Fruit fly (Drosophila melanogaster) whole organism, embryonic: ENCODE data around the gene yellow-g2.

ENCODE experiments used
- Abd-B ChIP-seq: fragments of 200-800 bp; sonication (Bioruptor generic); optimal IDR thresholded peaks from 2 replicates; lab custom pipeline; 2018; ENCODE audit warnings: missing biosample characterization, mild to moderate bottlenecking, missing genetic modification characterization, moderate library complexity
- Adf1 ChIP-seq: fragments of 200-800 bp; sonication (Bioruptor generic); IDR thresholded peaks from 2 replicates; pipeline ENCODE4 v1.3.6; 2022; ENCODE audit warnings: missing biosample characterization, missing genetic modification characterization
- CG10267 ChIP-seq: fragments of 200-800 bp; sonication (Bioruptor generic); optimal IDR thresholded peaks from 2 replicates; lab custom pipeline; 2018; ENCODE audit warnings: missing biosample characterization, mild to moderate bottlenecking, missing genetic modification characterization, moderate library complexity
- CG10321 ChIP-seq: fragments of 200-800 bp; sonication (Bioruptor generic); IDR thresholded peaks from 2 replicates; pipeline ENCODE4 v1.3.6; 2022; ENCODE audit warnings: missing biosample characterization, missing genetic modification characterization
- CG10543 ChIP-seq: fragments of 200-800 bp; sonication (Bioruptor generic); optimal IDR thresholded peaks from 3 replicates; lab custom pipeline; 2017; ENCODE audit warnings: missing biosample characterization, mild to moderate bottlenecking, missing genetic modification characterization, moderate library complexity
- CG13296 ChIP-seq: fragments of 200-800 bp; sonication (Bioruptor generic); optimal IDR thresholded peaks from 3 replicates; lab custom pipeline; 2018; ENCODE audit warnings: missing biosample characterization, mild to moderate bottlenecking, missing genetic modification characterization
- CG14441 ChIP-seq: fragments of 200-800 bp; sonication (Bioruptor generic); IDR thresholded peaks from 2 replicates; pipeline ENCODE4 v1.3.6; 2022; ENCODE audit warnings: missing biosample characterization, missing genetic modification characterization
- CG1603 ChIP-seq: fragments of 200-800 bp; sonication (Bioruptor generic); optimal IDR thresholded peaks from 2 replicates; lab custom pipeline; 2019; ENCODE audit warnings: missing biosample characterization, mild to moderate bottlenecking, missing genetic modification characterization, moderate library complexity
- CG17359 ChIP-seq: fragments of 200-800 bp; sonication (Bioruptor generic); optimal IDR thresholded peaks from 3 replicates; lab custom pipeline; 2018; ENCODE audit warnings: missing biosample characterization, mild to moderate bottlenecking, missing genetic modification characterization, moderate library complexity
- CG31365 ChIP-seq: fragments of 200-800 bp; sonication (Bioruptor generic); optimal IDR thresholded peaks from 2 replicates; lab custom pipeline; 2018; ENCODE audit warnings: missing biosample characterization, mild to moderate bottlenecking, missing genetic modification characterization
- CG32772 ChIP-seq: fragments of 200-800 bp; sonication (Bioruptor generic); IDR thresholded peaks from 2 replicates; pipeline ENCODE4 v1.3.6; 2022; ENCODE audit warnings: missing biosample characterization, missing genetic modification characterization
- CG34422 ChIP-seq: fragments of 200-800 bp; sonication (Bioruptor generic); IDR thresholded peaks from 3 replicates; pipeline ENCODE4 v1.3.6; 2022; ENCODE audit warnings: missing biosample characterization, missing genetic modification characterization
- CG4282 ChIP-seq: fragments of 200-800 bp; sonication (Bioruptor generic); optimal IDR thresholded peaks from 2 replicates; lab custom pipeline; 2016; ENCODE audit warnings: missing biosample characterization, missing genetic modification characterization
- CG4424 ChIP-seq: fragments of 200-800 bp; sonication (Bioruptor generic); optimal IDR thresholded peaks from 3 replicates; lab custom pipeline; 2016; ENCODE audit warnings: missing biosample characterization, missing genetic modification characterization
- CG7372 ChIP-seq: fragments of 200-800 bp; sonication (Bioruptor generic); IDR thresholded peaks from 2 replicates; pipeline ENCODE4 v1.3.6; 2022; ENCODE audit warnings: missing biosample characterization, missing genetic modification characterization
- CG7963 ChIP-seq: fragments of 200-800 bp; sonication (Bioruptor generic); IDR thresholded peaks from 3 replicates; pipeline ENCODE4 v1.3.6; 2022; ENCODE audit warnings: missing biosample characterization, missing genetic modification characterization; ENCODE audit not compliant: partially characterized antibody
- CG9437 ChIP-seq: fragments of 200-800 bp; sonication (Bioruptor generic); optimal IDR thresholded peaks from 2 replicates; lab custom pipeline; 2018; ENCODE audit warnings: missing biosample characterization, mild to moderate bottlenecking, missing genetic modification characterization
- CG9876 ChIP-seq: fragments of 200-800 bp; sonication (Bioruptor generic); optimal IDR thresholded peaks from 2 replicates; lab custom pipeline; 2016; ENCODE audit warnings: missing biosample characterization, missing genetic modification characterization
- CHES-1-like ChIP-seq: fragments of 200-800 bp; sonication (Bioruptor generic); optimal IDR thresholded peaks from 2 replicates; lab custom pipeline; 2016; ENCODE audit warnings: missing biosample characterization, missing genetic modification characterization
- Doc3 ChIP-seq: fragments of 200-800 bp; sonication (Bioruptor generic); IDR thresholded peaks from 3 replicates; pipeline ENCODE4 v1.3.6; 2022; ENCODE audit warnings: missing biosample characterization, missing genetic modification characterization; ENCODE audit not compliant: partially characterized antibody
- Gsc ChIP-seq: fragments of 200-800 bp; sonication (Bioruptor generic); IDR thresholded peaks from 2 replicates; pipeline ENCODE4 v1.3.6; 2022; ENCODE audit warnings: missing biosample characterization, missing genetic modification characterization
- H2.0 ChIP-seq: fragments of 200-800 bp; sonication (Bioruptor generic); IDR thresholded peaks from 2 replicates; pipeline ENCODE4 v1.3.6; 2022; ENCODE audit warnings: missing biosample characterization, missing genetic modification characterization
- HLH3B ChIP-seq: fragments of 200-800 bp; sonication (Bioruptor generic); IDR thresholded peaks from 2 replicates; pipeline ENCODE4 v1.3.6; 2022; ENCODE audit warnings: missing biosample characterization, missing genetic modification characterization
- HLHmδ ChIP-seq: fragments of 200-800 bp; sonication (Bioruptor generic); optimal IDR thresholded peaks from 2 replicates; lab custom pipeline; 2018; ENCODE audit warnings: missing biosample characterization, mild to moderate bottlenecking, missing genetic modification characterization, moderate library complexity
- NK7.1 ChIP-seq: fragments of 200-800 bp; sonication (Bioruptor generic); optimal IDR thresholded peaks from 3 replicates; lab custom pipeline; 2016; ENCODE audit warnings: missing biosample characterization, missing genetic modification characterization
- Nf-YB ChIP-seq: fragments of 200-800 bp; sonication (Bioruptor generic); optimal IDR thresholded peaks from 3 replicates; lab custom pipeline; 2019; ENCODE audit warnings: missing biosample characterization, mild to moderate bottlenecking, missing genetic modification characterization, moderate library complexity
- Oli ChIP-seq: fragments of 200-800 bp; sonication (Bioruptor generic); optimal IDR thresholded peaks from 2 replicates; lab custom pipeline; 2018; ENCODE audit warnings: missing biosample characterization, mild to moderate bottlenecking, missing genetic modification characterization, moderate library complexity
- YL-1 ChIP-seq: fragments of 200-800 bp; sonication (Bioruptor generic); optimal IDR thresholded peaks from 3 replicates; lab custom pipeline; 2017; ENCODE audit warnings: missing biosample characterization, mild to moderate bottlenecking, missing genetic modification characterization
- al ChIP-seq: fragments of 200-800 bp; sonication (Bioruptor generic); IDR thresholded peaks from 2 replicates; pipeline ENCODE4 v1.3.6; 2022; ENCODE audit warnings: missing biosample characterization, missing genetic modification characterization
- bcd ChIP-seq: fragments of 200-800 bp; sonication (Bioruptor generic); optimal IDR thresholded peaks from 2 replicates; lab custom pipeline; 2017; ENCODE audit warnings: missing biosample characterization, mild to moderate bottlenecking, missing genetic modification characterization
- bsh ChIP-seq, 2 experiments: fragments of 200-800 bp; sonication (Bioruptor generic); optimal IDR thresholded peaks; 2 replicates each; lab custom pipeline; 2017 to 2018; ENCODE audit warnings: mild to moderate bottlenecking in 2 of 2, missing biosample characterization in 2 of 2, missing genetic modification characterization in 2 of 2, moderate library complexity in 1 of 2
- chm ChIP-seq: fragments of 200-800 bp; sonication (Bioruptor generic); IDR thresholded peaks from 2 replicates; pipeline ENCODE4 v1.3.6; 2022; ENCODE audit warnings: missing biosample characterization, missing genetic modification characterization
- crc ChIP-seq: fragments of 200-800 bp; sonication (Bioruptor generic); optimal IDR thresholded peaks from 2 replicates; lab custom pipeline; 2016; ENCODE audit warnings: missing biosample characterization, missing genetic modification characterization
- fd96Cb ChIP-seq: fragments of 200-800 bp; sonication (Bioruptor generic); optimal IDR thresholded peaks from 2 replicates; lab custom pipeline; 2018; ENCODE audit warnings: missing biosample characterization, mild to moderate bottlenecking, missing genetic modification characterization, moderate library complexity
- gcm2 ChIP-seq: fragments of 200-800 bp; sonication (Bioruptor generic); optimal IDR thresholded peaks from 2 replicates; lab custom pipeline; 2016; ENCODE audit warnings: missing biosample characterization, missing genetic modification characterization
- her ChIP-seq: fragments of 200-800 bp; sonication (Bioruptor generic); optimal IDR thresholded peaks from 2 replicates; lab custom pipeline; 2016; ENCODE audit warnings: missing biosample characterization, missing genetic modification characterization
- hkb ChIP-seq, 2 experiments: fragments of 200-800 bp in 1 of 2; fragments of >200 bp in 1 of 2; sonication (Bioruptor generic) in 1 of 2; IDR thresholded peaks in 1 of 2; optimal IDR thresholded peaks in 1 of 2; 2 replicates each; pipeline versions ENCODE4 v1.3.6 to Lab custom; 2017 to 2022; ENCODE audit warnings: missing biosample characterization in 1 of 2, missing genetic modification characterization in 1 of 2
- insv ChIP-seq, 2 experiments: fragments of 200-800 bp; sonication (Bioruptor generic); optimal IDR thresholded peaks; 3 replicates each; lab custom pipeline; 2016 to 2018; ENCODE audit warnings: missing biosample characterization in 2 of 2, missing genetic modification characterization in 2 of 2
- inv ChIP-seq: fragments of 200-800 bp; sonication (Bioruptor generic); IDR thresholded peaks from 2 replicates; pipeline ENCODE4 v1.3.6; 2022; ENCODE audit warnings: missing biosample characterization, missing genetic modification characterization; ENCODE audit not compliant: partially characterized antibody
- jing ChIP-seq: fragments of 200-800 bp; sonication (Bioruptor generic); optimal IDR thresholded peaks from 2 replicates; lab custom pipeline; 2018; ENCODE audit warnings: missing biosample characterization, mild to moderate bottlenecking, missing genetic modification characterization
- maf-S ChIP-seq: fragments of 200-800 bp; sonication (Bioruptor generic); optimal IDR thresholded peaks from 2 replicates; lab custom pipeline; 2016; ENCODE audit warnings: missing biosample characterization, missing genetic modification characterization
- p53 ChIP-seq: fragments of 200-800 bp; sonication (Bioruptor generic); optimal IDR thresholded peaks from 2 replicates; lab custom pipeline; 2016; ENCODE audit warnings: missing biosample characterization, missing genetic modification characterization
- rib ChIP-seq: fragments of 200-800 bp; sonication (Bioruptor generic); IDR thresholded peaks from 2 replicates; pipeline ENCODE4 v1.3.6; 2022; ENCODE audit warnings: missing biosample characterization, missing genetic modification characterization
- seq ChIP-seq: fragments of 200-800 bp; sonication (Bioruptor generic); IDR thresholded peaks from 2 replicates; pipeline ENCODE4 v1.3.6; 2022; ENCODE audit warnings: missing biosample characterization, missing genetic modification characterization
- sim ChIP-seq: fragments of 200-800 bp; sonication (Bioruptor generic); IDR thresholded peaks from 2 replicates; pipeline ENCODE4 v1.3.6; 2022; ENCODE audit warnings: missing biosample characterization, missing genetic modification characterization
- slou ChIP-seq: fragments of 200-800 bp; sonication (Bioruptor generic); optimal IDR thresholded peaks from 3 replicates; lab custom pipeline; 2016; ENCODE audit warnings: missing biosample characterization, missing genetic modification characterization
- sug ChIP-seq: fragments of 200-800 bp; optimal IDR thresholded peaks from 2 replicates; lab custom pipeline; 2019; ENCODE audit warnings: missing biosample characterization, mild to moderate bottlenecking, missing genetic modification characterization, moderate library complexity
- tio ChIP-seq: fragments of 200-800 bp; sonication (Bioruptor generic); optimal IDR thresholded peaks from 2 replicates; lab custom pipeline; 2017; ENCODE audit warnings: missing biosample characterization, missing genetic modification characterization, inconsistent platforms
- unc-4 ChIP-seq: fragments of 200-800 bp; sonication (Bioruptor generic); IDR thresholded peaks from 2 replicates; pipeline ENCODE4 v1.3.6; 2022; ENCODE audit warnings: missing biosample characterization, missing genetic modification characterization; ENCODE audit not compliant: partially characterized antibody
- zen2 ChIP-seq: fragments of 200-800 bp; sonication (Bioruptor generic); IDR thresholded peaks from 3 replicates; pipeline ENCODE4 v1.3.6; 2022; ENCODE audit warnings: missing biosample characterization, missing genetic modification characterization; ENCODE audit not compliant: partially characterized antibody

yellow-g2 gene

dm6 chr3L:2257412-2257862, 18.9 kb upstream of the yellow-g2 start, which contains the start of the genes CG1275 and Elp5 (continued):
- TF ChIP-seq al: peak; percentile 99
- peak; percentile 97 for TF ChIP-seq tio (GFP tag; lab: Kevin White, UChicago)
- TF ChIP-seq CG13296 (GFP tag; lab: Kevin White, UChicago): peak; percentile 98
- TF ChIP-seq rib (GFP tag; lab: Robert Waterston, UW): peak; percentile 99
- TF ChIP-seq HLH3B: peak; percentile 100
- peak; percentile 96 for TF ChIP-seq CHES-1-like (GFP tag; lab: Kevin White, UChicago)
- TF ChIP-seq NK7.1: peak; percentile 93
- TF ChIP-seq Oli (tag; lab: Kevin White, UChicago): peak; percentile 98
- peak; percentile 97 for TF ChIP-seq maf-S (GFP tag; lab: Kevin White, UChicago)
- TF ChIP-seq slou: peak; percentile 97
- peak; percentile 96 for TF ChIP-seq sug (tag; lab: Kevin White, UChicago)
- TF ChIP-seq H2.0 (GFP tag; lab: Robert Waterston, UW): peak; percentile 99
- TF ChIP-seq CG4424 (GFP tag; lab: Kevin White, UChicago): peak; percentile 98
- TF ChIP-seq crc: peak; percentile 93
- TF ChIP-seq seq: peak; percentile 99
- TF ChIP-seq CG17359 (tag; lab: Kevin White, UChicago): peak; percentile 99
- peak; percentile 96 for TF ChIP-seq fd96Cb (tag; lab: Kevin White, UChicago)
- peak; percentile 94 to 99 for TF ChIP-seq bsh (GFP tag; optimal IDR thresholded peaks at IDR 0.05; lab: Kevin White, UChicago)
- TF ChIP-seq CG9876: peak; percentile 88
- TF ChIP-seq YL-1 (GFP tag; lab: Kevin White, UChicago): peak; percentile 95
- no peak for TF ChIP-seq Doc3
- peak; percentile 87 for TF ChIP-seq CG10321 (GFP tag; lab: Robert Waterston, UW)
- TF ChIP-seq CG7963 (GFP tag; lab: Robert Waterston, UW): no peak
- TF ChIP-seq CG34422 (GFP tag; lab: Robert Waterston, UW): peak; percentile 100
- TF ChIP-seq Abd-B: peak; percentile 98
- peak; percentile 24; the same call in 1 of the 2 replicates for TF ChIP-seq inv
- no peak for TF ChIP-seq HLHmδ
- TF ChIP-seq CG14441 (GFP tag; lab: Robert Waterston, UW): peak; percentile 100
- peak; percentile 96 for TF ChIP-seq CG10543 (GFP tag; lab: Kevin White, UChicago)
- no peak for TF ChIP-seq zen2
- peak; percentile 97 for TF ChIP-seq Gsc (GFP tag; lab: Robert Waterston, UW)
- TF ChIP-seq CG31365 (tag; lab: Kevin White, UChicago): peak; percentile 76
- peak; percentile 99 for TF ChIP-seq chm (GFP tag; lab: Robert Waterston, UW)
- peak; percentile 92 for TF ChIP-seq CG9437 (GFP tag; lab: Kevin White, UChicago)
- peak; percentile 96 for TF ChIP-seq jing (GFP tag; lab: Kevin White, UChicago)
- peak; percentile 100 for TF ChIP-seq CG7372
- peak; percentile 98 for TF ChIP-seq CG1603 (tag; lab: Kevin White, UChicago)
- TF ChIP-seq hkb (optimal IDR thresholded peaks at IDR 0.05; lab: Kevin White, UChicago): no peak
- TF ChIP-seq hkb (GFP tag; IDR thresholded peaks at IDR 0.05; lab: Robert Waterston, UW): peak; percentile 99
- peak; percentile 16 to 76 for TF ChIP-seq insv (GFP tag; optimal IDR thresholded peaks at IDR 0.05; lab: Kevin White, UChicago)
- TF ChIP-seq bcd (GFP tag; lab: Kevin White, UChicago): peak; percentile 98
- TF ChIP-seq her (GFP tag; lab: Kevin White, UChicago): peak; percentile 95
- TF ChIP-seq CG4282 (GFP tag; lab: Kevin White, UChicago): peak; percentile 94
- TF ChIP-seq unc-4: no peak
- peak; percentile 99 for TF ChIP-seq sim (GFP tag; lab: Robert Waterston, UW)
- TF ChIP-seq Adf1 (GFP tag; lab: Robert Waterston, UW): peak; percentile 90
- TF ChIP-seq CG10267 (tag; lab: Kevin White, UChicago): peak; percentile 92
- peak; percentile 87 for TF ChIP-seq Nf-YB
- peak; percentile 87 for TF ChIP-seq p53
- peak; percentile 100 for TF ChIP-seq CG32772 (GFP tag; lab: Robert Waterston, UW)
- TF ChIP-seq gcm2 (GFP tag; lab: Kevin White, UChicago): peak; percentile 94
